Worm (Caenorhabditis elegans): ENCODE measurements around the gene fbxb-44.
"Not testable (repeated sequence)": the region's sequence is repeated elsewhere in the genome, so short reads cannot be mapped to it uniquely, and the experiment has no call there.

Gene fbxb-44

ce11 chrII:1543182-1543581 is 4.5 kb downstream of the fbxb-44 start, which contains the start of gene K05F6.4:
K05F6.4 (plus strand) TSS chrII:1543482.
- not testable (repeated sequence) for TF ChIP-seq die-1 (tag; optimal IDR thresholded peaks at IDR 0.05); nfya-1 (tag; optimal IDR thresholded peaks at IDR 0.05; ENCODE audit: borderline replicate concordance, insufficient read depth); tlf-1 (GFP tag; optimal IDR thresholded peaks at IDR 0.05)

ce11 chrII:1545625-1546024 is 6.9 kb downstream of the fbxb-44 start, which contains the start of gene K05F6.12:
K05F6.12 (plus strand) TSS chrII:1545925.
- TF ChIP-seq lin-54 (GFP tag; optimal IDR thresholded peaks at IDR 0.05) (no peak), pbrm-1 (GFP tag; IDR thresholded peaks at IDR 0.05) (no peak), aptf-2 (GFP tag; conservative IDR thresholded peaks at IDR 0.05) (no peak), ztf-22 (GFP tag; optimal IDR thresholded peaks at IDR 0.05) (no peak), mel-28 (tag; optimal IDR thresholded peaks at IDR 0.05; ENCODE audit: borderline replicate concordance) (no peak), tbx-9 (tag; optimal IDR thresholded peaks at IDR 0.05; ENCODE audit: borderline replicate concordance) (no peak), nhr-179 (tag; optimal IDR thresholded peaks at IDR 0.05) (no peak)

ce11 chrII:1550501-1550900 is 11.8 kb downstream of the fbxb-44 start, which contains the start of the genes fbxb-52 and fbxb-51:
fbxb-52 (minus strand) TSS chrII:1550601.
fbxb-51 (plus strand) TSS chrII:1550712.
- TF ChIP-seq zfh-2 (GFP tag; conservative IDR thresholded peaks at IDR 0.05) (no peak), ztf-18 (tag; optimal IDR thresholded peaks at IDR 0.05) (no peak), F52B5.7 (tag; optimal IDR thresholded peaks at IDR 0.05) (no peak), dpff-1 (tag; optimal IDR thresholded peaks at IDR 0.05) (no peak), xnd-1 (tag; optimal IDR thresholded peaks at IDR 0.05) (no peak), nhr-120 (GFP tag; IDR thresholded peaks at IDR 0.05) (no peak), nhr-80 (tag; optimal IDR thresholded peaks at IDR 0.05) (no peak), mxl-1 (tag; optimal IDR thresholded peaks at IDR 0.05) (no peak), lin-26 (GFP tag; IDR thresholded peaks at IDR 0.05) (no peak), unc-130 (GFP tag; optimal IDR thresholded peaks at IDR 0.05) (no peak), madf-3 (GFP tag; IDR thresholded peaks at IDR 0.05) (no peak), T07F8.4 (tag; optimal IDR thresholded peaks at IDR 0.05) (no peak), F10E7.11 (tag; optimal IDR thresholded peaks at IDR 0.05) (no peak), snpc-1.1 (tag; optimal IDR thresholded peaks at IDR 0.05; ENCODE audit: insufficient read depth) (no peak), hlh-26 (GFP tag; conservative IDR thresholded peaks at IDR 0.05) (no peak), unc-62 (GFP tag; optimal IDR thresholded peaks at IDR 0.05) (no peak), attf-6 (GFP tag; IDR thresholded peaks at IDR 0.05) (no peak)

- not testable (repeated sequence) for TF ChIP-seq him-1 (tag; optimal IDR thresholded peaks at IDR 0.05); nfyb-1 (GFP tag; IDR thresholded peaks at IDR 0.05); nhr-179 (tag; optimal IDR thresholded peaks at IDR 0.05)
Measured at ce11 chrII:1556217-1556616, 17.5 kb downstream of the fbxb-44 start, which contains the start of the genes fbxb-54 and fbxb-50. fbxb-54 (minus strand) TSS chrII:1556317. fbxb-50 (plus strand) TSS chrII:1556443.

- TF ChIP-seq hmg-1.2 (GFP tag; IDR thresholded peaks at IDR 0.05) (no peak), D2030.7 (GFP tag; IDR thresholded peaks at IDR 0.05) (no peak), dpff-1 (tag; optimal IDR thresholded peaks at IDR 0.05) (no peak), efl-1 (GFP tag; optimal IDR thresholded peaks at IDR 0.05) (no peak), mes-4 (tag; optimal IDR thresholded peaks at IDR 0.05) (no peak), K11D2.4 (GFP tag; IDR thresholded peaks at IDR 0.05) (no peak), F57C9.4 (tag; optimal IDR thresholded peaks at IDR 0.05) (no peak), ZK185.1 (tag; optimal IDR thresholded peaks at IDR 0.05; ENCODE audit: poor library complexity, severe bottlenecking) (no peak), ekl-4 (GFP tag; IDR thresholded peaks at IDR 0.05) (no peak), ceh-58 (GFP tag; IDR thresholded peaks at IDR 0.05) (no peak)
Measured at ce11 chrII:1560839-1561238, 22.1 kb downstream of the fbxb-44 start.

All from whole organism, young adult.